Fruit fly (Drosophila melanogaster) whole organism, embryonic: ENCODE data around the gene CG6689.
A peak's percentile ranks its signal among the peaks of the same experiment; 100 is the strongest.

ENCODE experiments used
- Asciz ChIP-seq: fragments of 200-800 bp; sonication (Bioruptor generic); optimal IDR thresholded peaks from 2 replicates; lab custom pipeline; 2017; ENCODE audit warnings: missing biosample characterization, mild to moderate bottlenecking, missing genetic modification characterization, missing genetic modification reagents
- Bgb ChIP-seq: fragments of 200-800 bp; sonication (Bioruptor generic); IDR thresholded peaks from 2 replicates; pipeline ENCODE4 v1.3.6; 2022; ENCODE audit warnings: missing biosample characterization, missing genetic modification characterization; ENCODE audit not compliant: partially characterized antibody
- CG12236 ChIP-seq: fragments of 200-800 bp; sonication (Bioruptor generic); optimal IDR thresholded peaks from 2 replicates; lab custom pipeline; 2016; ENCODE audit warnings: missing biosample characterization, missing genetic modification characterization
- CG12769 ChIP-seq: fragments of 200-800 bp; sonication (Bioruptor generic); optimal IDR thresholded peaks from 2 replicates; lab custom pipeline; 2019; ENCODE audit warnings: missing biosample characterization, mild to moderate bottlenecking, missing genetic modification characterization, moderate library complexity
- CG13123 ChIP-seq: fragments of 200-800 bp; sonication (Bioruptor generic); optimal IDR thresholded peaks from 2 replicates; lab custom pipeline; 2016; ENCODE audit warnings: missing biosample characterization, missing genetic modification characterization
- CG15514 ChIP-seq: fragments of 200-800 bp; sonication (Bioruptor generic); optimal IDR thresholded peaks from 3 replicates; lab custom pipeline; 2017; ENCODE audit warnings: missing biosample characterization, missing genetic modification characterization, mild to moderate bottlenecking, moderate library complexity, missing genetic modification reagents
- CG30431 ChIP-seq: fragments of 200-800 bp; sonication (Bioruptor generic); optimal IDR thresholded peaks from 2 replicates; lab custom pipeline; 2017; ENCODE audit warnings: missing biosample characterization, missing genetic modification characterization
- CG3065 ChIP-seq: fragments of 200-800 bp; sonication (Bioruptor generic); optimal IDR thresholded peaks from 2 replicates; lab custom pipeline; 2016; ENCODE audit warnings: missing biosample characterization, missing genetic modification characterization
- CG32532 ChIP-seq: fragments of 200-800 bp; sonication (Bioruptor generic); IDR thresholded peaks from 2 replicates; pipeline ENCODE4 v1.3.6; 2022; ENCODE audit warnings: missing biosample characterization, missing genetic modification characterization
- CG32767 ChIP-seq: fragments of 200-800 bp; sonication (Bioruptor generic); IDR thresholded peaks from 2 replicates; pipeline ENCODE4 v1.3.6; 2022; ENCODE audit warnings: missing biosample characterization, missing genetic modification characterization
- CG33557 ChIP-seq: fragments of 200-800 bp; sonication (Bioruptor generic); optimal IDR thresholded peaks from 2 replicates; lab custom pipeline; 2019; ENCODE audit warnings: missing biosample characterization, mild to moderate bottlenecking, missing genetic modification characterization, moderate library complexity
- CG34422 ChIP-seq: fragments of 200-800 bp; sonication (Bioruptor generic); IDR thresholded peaks from 3 replicates; pipeline ENCODE4 v1.3.6; 2022; ENCODE audit warnings: missing biosample characterization, missing genetic modification characterization
- CG3726 ChIP-seq: fragments of 200-800 bp; sonication (Bioruptor generic); IDR thresholded peaks from 3 replicates; pipeline ENCODE4, ENCODE4 v1.3.6; 2022; ENCODE audit warnings: missing biosample characterization, missing genetic modification characterization
- CG4730 ChIP-seq: fragments of 200-800 bp; sonication (Bioruptor generic); IDR thresholded peaks from 2 replicates; pipeline ENCODE4 v1.3.6; 2022; ENCODE audit warnings: missing biosample characterization, missing genetic modification characterization
- CG4854 ChIP-seq: fragments of 200-800 bp; sonication (Bioruptor generic); optimal IDR thresholded peaks from 2 replicates; lab custom pipeline; 2016; ENCODE audit warnings: missing biosample characterization, missing genetic modification characterization, inconsistent platforms
- CG6791 ChIP-seq: fragments of 200-800 bp; sonication (Bioruptor generic); IDR thresholded peaks from 3 replicates; pipeline ENCODE4 v1.3.6; 2022; ENCODE audit warnings: missing biosample characterization, missing genetic modification characterization; ENCODE audit not compliant: partially characterized antibody
- CG6854 ChIP-seq: fragments of 200-800 bp; sonication (Bioruptor generic); optimal IDR thresholded peaks from 3 replicates; lab custom pipeline; 2017; ENCODE audit warnings: missing biosample characterization, mild to moderate bottlenecking, missing genetic modification characterization
- CG7556 ChIP-seq: fragments of 200-800 bp; sonication (Bioruptor generic); optimal IDR thresholded peaks from 2 replicates; lab custom pipeline; 2017; ENCODE audit warnings: missing biosample characterization, mild to moderate bottlenecking, missing genetic modification characterization
- CG7786 ChIP-seq: fragments of 200-800 bp; sonication (Bioruptor generic); optimal IDR thresholded peaks from 2 replicates; lab custom pipeline; 2016; ENCODE audit warnings: missing biosample characterization, missing genetic modification characterization
- CG7839 ChIP-seq: fragments of 200-800 bp; sonication (Bioruptor generic); optimal IDR thresholded peaks from 3 replicates; lab custom pipeline; 2018; ENCODE audit warnings: missing biosample characterization, mild to moderate bottlenecking, missing genetic modification characterization, moderate library complexity
- CG8089 ChIP-seq: fragments of 200-800 bp; sonication (Bioruptor generic); optimal IDR thresholded peaks from 3 replicates; lab custom pipeline; 2016; ENCODE audit warnings: missing biosample characterization, missing genetic modification characterization
- CG9932 ChIP-seq: fragments of 200-800 bp; sonication (Bioruptor generic); IDR thresholded peaks from 2 replicates; pipeline ENCODE4 v1.3.6; 2022; ENCODE audit warnings: missing biosample characterization, missing genetic modification characterization
- D ChIP-seq, 2 experiments: fragments of 200-800 bp in 1 of 2; fragments of >200 bp in 1 of 2; sonication (Bioruptor generic) in 1 of 2; optimal IDR thresholded peaks; 2 replicates in 1 of 2; 3 replicates in 1 of 2; lab custom pipeline; 2017; ENCODE audit warnings: mild to moderate bottlenecking in 1 of 2, missing biosample characterization in 1 of 2, missing genetic modification characterization in 1 of 2, missing genetic modification reagents in 1 of 2
- Dip3 ChIP-seq: fragments of 200-800 bp; sonication (Bioruptor generic); optimal IDR thresholded peaks from 3 replicates; lab custom pipeline; 2016; ENCODE audit warnings: missing biosample characterization, missing genetic modification characterization
- E2f2 ChIP-seq: fragments of 200-800 bp; sonication (Bioruptor generic); IDR thresholded peaks from 2 replicates; pipeline ENCODE4 v1.3.6; 2022; ENCODE audit warnings: missing biosample characterization, missing genetic modification characterization
- Ets97D ChIP-seq: fragments of 200-800 bp; sonication (Bioruptor generic); optimal IDR thresholded peaks from 3 replicates; lab custom pipeline; 2016; ENCODE audit warnings: missing biosample characterization, missing genetic modification characterization
- H2.0 ChIP-seq: fragments of 200-800 bp; sonication (Bioruptor generic); IDR thresholded peaks from 2 replicates; pipeline ENCODE4 v1.3.6; 2022; ENCODE audit warnings: missing biosample characterization, missing genetic modification characterization
- Hr51 ChIP-seq, 2 experiments: fragments of 200-800 bp; sonication (Bioruptor generic); optimal IDR thresholded peaks; 2 replicates in 1 of 2; 3 replicates in 1 of 2; lab custom pipeline; 2016 to 2018; ENCODE audit warnings: missing biosample characterization in 2 of 2, missing genetic modification characterization in 2 of 2, mild to moderate bottlenecking in 1 of 2, moderate library complexity in 1 of 2
- NFAT ChIP-seq: fragments of 200-800 bp; sonication (Bioruptor generic); IDR thresholded peaks from 2 replicates; pipeline ENCODE4 v1.3.6; 2022; ENCODE audit warnings: missing biosample characterization, missing genetic modification characterization
- Scr ChIP-seq: fragments of 200-800 bp; sonication (Bioruptor generic); IDR thresholded peaks from 2 replicates; pipeline ENCODE4 v1.3.6; 2022; ENCODE audit warnings: missing biosample characterization, missing genetic modification characterization; ENCODE audit not compliant: partially characterized antibody
- Side ChIP-seq: fragments of 200-800 bp; sonication (Bioruptor generic); optimal IDR thresholded peaks from 2 replicates; lab custom pipeline; 2016; ENCODE audit warnings: missing biosample characterization, missing genetic modification characterization
- Sry-δ ChIP-seq: fragments of 200-800 bp; sonication (Bioruptor generic); optimal IDR thresholded peaks from 2 replicates; lab custom pipeline; 2016; ENCODE audit warnings: missing biosample characterization, missing genetic modification characterization
- Trl ChIP-seq, 3 experiments: fragments of >200 bp in 2 of 3; fragments of 200-800 bp in 1 of 3; sonication (Bioruptor generic) in 1 of 3; optimal IDR thresholded peaks; 2 replicates in 1 of 3; 3 replicates in 2 of 3; lab custom pipeline; 2016 to 2017; ENCODE audit warnings: missing biosample characterization in 1 of 3, missing genetic modification characterization in 1 of 3
- ara ChIP-seq: fragments of 200-800 bp; sonication (Bioruptor generic); IDR thresholded peaks from 2 replicates; pipeline ENCODE4 v1.3.6; 2022; ENCODE audit warnings: missing biosample characterization, missing genetic modification characterization
- bowl ChIP-seq: fragments of 200-800 bp; sonication (Bioruptor generic); IDR thresholded peaks from 2 replicates; pipeline ENCODE4 v1.3.6; 2022; ENCODE audit warnings: missing biosample characterization, missing genetic modification characterization
- dan ChIP-seq: fragments of 200-800 bp; sonication (Bioruptor generic); IDR thresholded peaks from 2 replicates; pipeline ENCODE4 v1.3.6; 2022; ENCODE audit warnings: missing biosample characterization, missing genetic modification characterization
- dati ChIP-seq: fragments of 200-800 bp; sonication (Bioruptor generic); IDR thresholded peaks from 2 replicates; pipeline ENCODE4 v1.3.6; 2022; ENCODE audit warnings: missing biosample characterization, missing genetic modification characterization
- ems ChIP-seq: fragments of 200-800 bp; sonication (Bioruptor generic); optimal IDR thresholded peaks from 3 replicates; lab custom pipeline; 2016; ENCODE audit warnings: missing biosample characterization, missing genetic modification characterization
- grau ChIP-seq: fragments of 200-800 bp; optimal IDR thresholded peaks from 3 replicates; lab custom pipeline; 2019; ENCODE audit warnings: missing biosample characterization, mild to moderate bottlenecking, missing genetic modification characterization, moderate library complexity
- gsb ChIP-seq: fragments of 200-800 bp; sonication (Bioruptor generic); IDR thresholded peaks from 2 replicates; pipeline ENCODE4 v1.3.6; 2022; ENCODE audit warnings: missing biosample characterization, missing genetic modification characterization
- hb ChIP-seq: fragments of 200-800 bp; sonication (Bioruptor generic); IDR thresholded peaks from 3 replicates; pipeline ENCODE4 v1.3.6; 2022; ENCODE audit warnings: missing biosample characterization, missing genetic modification characterization; ENCODE audit not compliant: partially characterized antibody
- jing ChIP-seq: fragments of 200-800 bp; sonication (Bioruptor generic); optimal IDR thresholded peaks from 2 replicates; lab custom pipeline; 2018; ENCODE audit warnings: missing biosample characterization, mild to moderate bottlenecking, missing genetic modification characterization
- lmd ChIP-seq: fragments of 200-800 bp; sonication (Bioruptor generic); IDR thresholded peaks from 2 replicates; pipeline ENCODE4 v1.3.6; 2022; ENCODE audit warnings: missing biosample characterization, missing genetic modification characterization
- nerfin-2 ChIP-seq: fragments of 200-800 bp; sonication (Bioruptor generic); IDR thresholded peaks from 2 replicates; pipeline ENCODE4 v1.3.6; 2022; ENCODE audit warnings: missing biosample characterization, missing genetic modification characterization; ENCODE audit not compliant: partially characterized antibody
- pan ChIP-seq, 4 experiments: fragments of >200 bp in 3 of 4; fragments of 200-800 bp in 1 of 4; sonication (Bioruptor generic) in 1 of 4; optimal IDR thresholded peaks in 3 of 4; IDR thresholded peaks in 1 of 4; 2 replicates each; pipeline versions ENCODE4 v1.3.6 to Lab custom; 2017 to 2022; ENCODE audit warnings: missing biosample characterization in 2 of 4, missing genetic modification characterization in 2 of 4, mixed read lengths in 1 of 4
- slp2 ChIP-seq: fragments of 200-800 bp; sonication (Bioruptor generic); optimal IDR thresholded peaks from 2 replicates; lab custom pipeline; 2016; ENCODE audit warnings: missing biosample characterization, missing genetic modification characterization
- sna ChIP-seq: fragments of 200-800 bp; sonication (Bioruptor generic); IDR thresholded peaks from 2 replicates; pipeline ENCODE4 v1.3.6; 2022; ENCODE audit warnings: missing biosample characterization, missing genetic modification characterization; ENCODE audit not compliant: partially characterized antibody
- tgo ChIP-seq: fragments of 200-800 bp; sonication (Bioruptor generic); IDR thresholded peaks from 3 replicates; pipeline ENCODE4 v1.3.6; 2022; ENCODE audit warnings: missing biosample characterization, missing genetic modification characterization
- unpg ChIP-seq: fragments of 200-800 bp; sonication (Bioruptor generic); optimal IDR thresholded peaks from 3 replicates; lab custom pipeline; 2018; ENCODE audit warnings: missing biosample characterization, mild to moderate bottlenecking, missing genetic modification characterization, moderate library complexity

Gene CG6689

dm6 chr3R:11226496-11226895 is 6.6 kb upstream of the CG6689 start, which contains the start of gene CG17726 (continued):
- TF ChIP-seq pan (optimal IDR thresholded peaks at IDR 0.05; lab: Kevin White, UChicago) (peak in 1 of 2 experiments; percentile 73), pan (GFP tag; optimal IDR thresholded peaks at IDR 0.05 in 1 of 2, IDR thresholded peaks at IDR 0.05 in 1 of 2) (peak in 1 of 2 experiments; percentile 98), CG4854 (GFP tag; lab: Kevin White, UChicago) (peak; percentile 90), CG3726 (GFP tag; lab: Robert Waterston, UW) (peak; percentile 95), CG7786 (GFP tag; lab: Kevin White, UChicago) (peak; percentile 87), grau (peak; percentile 97), CG12769 (no peak), Sry-δ (peak; percentile 45), CG12236 (peak; percentile 91), dan (GFP tag; lab: Robert Waterston, UW) (peak; percentile 73; the same call in 1 of the 2 replicates), ems (GFP tag; lab: Kevin White, UChicago) (peak; percentile 87), Asciz (GFP tag; lab: Kevin White, UChicago) (no peak), sna (GFP tag; lab: Robert Waterston, UW) (no peak), unpg (GFP tag; lab: Kevin White, UChicago) (peak; percentile 99), Trl (optimal IDR thresholded peaks at IDR 0.05; lab: Kevin White, UChicago) (no peak), Trl (GFP tag; optimal IDR thresholded peaks at IDR 0.05; lab: Kevin White, UChicago) (peak; percentile 88), H2.0 (GFP tag; lab: Robert Waterston, UW) (peak; percentile 98), Scr (no peak), CG4730 (GFP tag; lab: Robert Waterston, UW) (peak; percentile 98), CG7556 (peak; percentile 96), CG30431 (GFP tag; lab: Kevin White, UChicago) (peak; percentile 91), D (optimal IDR thresholded peaks at IDR 0.05; lab: Kevin White, UChicago) (no peak), D (GFP tag; optimal IDR thresholded peaks at IDR 0.05; lab: Kevin White, UChicago) (peak; percentile 89), NFAT (GFP tag; lab: Robert Waterston, UW) (peak; percentile 90), Dip3 (GFP tag; lab: Kevin White, UChicago) (peak; percentile 81), CG15514 (GFP tag; lab: Kevin White, UChicago) (peak; percentile 86), hb (no peak), CG32767 (GFP tag; lab: Robert Waterston, UW) (peak; percentile 98), bowl (GFP tag; lab: Robert Waterston, UW) (peak; percentile 96), CG6854 (GFP tag; lab: Kevin White, UChicago) (peak; percentile 89), Hr51 (GFP tag; optimal IDR thresholded peaks at IDR 0.05; lab: Kevin White, UChicago) (peak; percentile 91 to 98), Bgb (no peak), jing (peak; percentile 92), lmd (GFP tag; lab: Robert Waterston, UW) (peak; percentile 98), CG34422 (GFP tag; lab: Robert Waterston, UW) (peak; percentile 98), Side (GFP tag; lab: Kevin White, UChicago) (peak; percentile 86), CG9932 (GFP tag; lab: Robert Waterston, UW) (peak; percentile 96), CG6791 (GFP tag; lab: Robert Waterston, UW) (no peak), Ets97D (peak; percentile 46), CG3065 (GFP tag; lab: Kevin White, UChicago) (peak; percentile 93), tgo (peak; percentile 98), nerfin-2 (no peak), slp2 (GFP tag; lab: Kevin White, UChicago) (peak; percentile 84), ara (peak; percentile 98), gsb (GFP tag; lab: Robert Waterston, UW) (peak; percentile 89), E2f2 (peak; percentile 87), CG7839 (tag; lab: Kevin White, UChicago) (peak; percentile 99), CG8089 (GFP tag; lab: Kevin White, UChicago) (peak; percentile 79), CG32532 (GFP tag; lab: Robert Waterston, UW) (peak; percentile 98), dati (peak; percentile 94), CG13123 (peak; percentile 90), CG33557 (peak; percentile 97)
